Comparison of ENCODE assay signal across 1 fruit fly cellular context in genomic region chrX:3380981-3381380, dm6.
TF ChIP-seq lines count a peak whose summit lies in the region.

No protein-coding gene starts in this region.

TF ChIP-seq in whole organism, embryonic, 481 proteins besides CTCF, POLR2A, EP300 and RAD21 (continued from another document and continues in another):
- TF ChIP-seq CG7745 (tag; optimal IDR thresholded peaks at IDR 0.05; lab: Kevin White, UChicago) (no peak), CoRest (tag; optimal IDR thresholded peaks at IDR 0.05; lab: Kevin White, UChicago) (peak; percentile 10), CG13894 (tag; optimal IDR thresholded peaks at IDR 0.05; lab: Kevin White, UChicago) (peak; percentile 10), h (optimal IDR thresholded peaks at IDR 0.05; lab: Kevin White, UChicago) (no peak), Atf-2 (GFP tag; optimal IDR thresholded peaks at IDR 0.05; lab: Kevin White, UChicago) (no peak), repo (GFP tag; optimal IDR thresholded peaks at IDR 0.05; lab: Kevin White, UChicago) (no peak), stwl (tag; optimal IDR thresholded peaks at IDR 0.05; lab: Kevin White, UChicago) (no peak), Awh (GFP tag; IDR thresholded peaks at IDR 0.05; lab: Robert Waterston, UW) (0 out of 2 replicates have a peak, but pooled peaks have one; percentile 35), Stat92E (GFP tag; optimal IDR thresholded peaks at IDR 0.05; lab: Kevin White, UChicago) (no peak), Mes4 (GFP tag; optimal IDR thresholded peaks at IDR 0.05; lab: Kevin White, UChicago) (no peak), CG9932 (GFP tag; IDR thresholded peaks at IDR 0.05; lab: Robert Waterston, UW) (peak; percentile 70), salm (tag; optimal IDR thresholded peaks at IDR 0.05; lab: Kevin White, UChicago) (no peak), trh (GFP tag; optimal IDR thresholded peaks at IDR 0.05; lab: Kevin White, UChicago) (no peak), CG15073 (GFP tag; optimal IDR thresholded peaks at IDR 0.05; lab: Kevin White, UChicago) (no peak), lilli (GFP tag; optimal IDR thresholded peaks at IDR 0.05; lab: Kevin White, UChicago) (peak; percentile 22), CG17912 (GFP tag; optimal IDR thresholded peaks at IDR 0.05; lab: Kevin White, UChicago) (no peak), Six4 (GFP tag; optimal IDR thresholded peaks at IDR 0.05; lab: Kevin White, UChicago) (no peak), gt (GFP tag; IDR thresholded peaks at IDR 0.05; lab: Robert Waterston, UW) (no peak), HLH54F (GFP tag; optimal IDR thresholded peaks at IDR 0.05; lab: Kevin White, UChicago) (no peak), en (GFP tag; optimal IDR thresholded peaks at IDR 0.05; lab: Kevin White, UChicago) (no peak), croc (GFP tag; conservative IDR thresholded peaks at IDR 0.05; lab: Robert Waterston, UW) (no peak), CG1024 (GFP tag; IDR thresholded peaks at IDR 0.05; lab: Robert Waterston, UW) (no peak), Dek (tag; optimal IDR thresholded peaks at IDR 0.05; lab: Kevin White, UChicago) (no peak), CG12071 (GFP tag; optimal IDR thresholded peaks at IDR 0.05; lab: Kevin White, UChicago) (peak; percentile 22), CG17361 (GFP tag; IDR thresholded peaks at IDR 0.05; lab: Robert Waterston, UW) (no peak), crc (GFP tag; optimal IDR thresholded peaks at IDR 0.05; lab: Kevin White, UChicago) (no peak), H2.0 (GFP tag; IDR thresholded peaks at IDR 0.05; lab: Robert Waterston, UW) (peak; percentile 58), CG5245 (GFP tag; optimal IDR thresholded peaks at IDR 0.05; lab: Kevin White, UChicago) (no peak), D19B (GFP tag; optimal IDR thresholded peaks at IDR 0.05; lab: Kevin White, UChicago) (no peak), gsb-n (tag; optimal IDR thresholded peaks at IDR 0.05; lab: Kevin White, UChicago) (no peak), fru (optimal IDR thresholded peaks at IDR 0.05; lab: Kevin White, UChicago) (no peak), Taf1 (GFP tag; IDR thresholded peaks at IDR 0.05; lab: Robert Waterston, UW) (0 out of 2 replicates have a peak, but pooled peaks have one; percentile 31), crol (GFP tag; IDR thresholded peaks at IDR 0.05; lab: Robert Waterston, UW) (no peak), CG1832 (GFP tag; optimal IDR thresholded peaks at IDR 0.05; lab: Kevin White, UChicago) (no peak), CG10321 (GFP tag; IDR thresholded peaks at IDR 0.05; lab: Robert Waterston, UW) (0 out of 2 replicates have a peak, but pooled peaks have one; percentile 35), CG10979 (tag; optimal IDR thresholded peaks at IDR 0.05; lab: Kevin White, UChicago) (no peak), rib (GFP tag; IDR thresholded peaks at IDR 0.05; lab: Robert Waterston, UW) (no peak), ap (GFP tag; IDR thresholded peaks at IDR 0.05; lab: Robert Waterston, UW) (0 out of 2 replicates have a peak, but pooled peaks have one; percentile 33), sc (optimal IDR thresholded peaks at IDR 0.05; lab: Kevin White, UChicago) (no peak), sc (GFP tag; optimal IDR thresholded peaks at IDR 0.05; lab: Kevin White, UChicago) (no peak), eve (GFP tag; optimal IDR thresholded peaks at IDR 0.05; lab: Kevin White, UChicago) (no peak), psq (GFP tag; optimal IDR thresholded peaks at IDR 0.05; lab: Kevin White, UChicago) (no peak), Hmx (GFP tag; optimal IDR thresholded peaks at IDR 0.05; lab: Kevin White, UChicago) (no peak), CG17612 (GFP tag; IDR thresholded peaks at IDR 0.05; lab: Robert Waterston, UW) (no peak), CG16779 (GFP tag; IDR thresholded peaks at IDR 0.05; lab: Robert Waterston, UW) (peak; percentile 56; the same call in 1 of the 2 replicates), lbe (GFP tag; optimal IDR thresholded peaks at IDR 0.05; lab: Kevin White, UChicago) (peak; percentile 46), CG10209 (GFP tag; optimal IDR thresholded peaks at IDR 0.05; lab: Kevin White, UChicago) (no peak), sens-2 (GFP tag; IDR thresholded peaks at IDR 0.05; lab: Robert Waterston, UW) (no peak), Ptx1 (GFP tag; IDR thresholded peaks at IDR 0.05; lab: Robert Waterston, UW) (peak; percentile 63), zfh1 (GFP tag; IDR thresholded peaks at IDR 0.05; lab: Robert Waterston, UW) (peak; percentile 67; the same call in 2 of the 3 replicates), run (tag; optimal IDR thresholded peaks at IDR 0.05; lab: Kevin White, UChicago) (no peak), HmgD (GFP tag; optimal IDR thresholded peaks at IDR 0.05; lab: Kevin White, UChicago) (no peak), CG34376 (GFP tag; optimal IDR thresholded peaks at IDR 0.05; lab: Kevin White, UChicago) (no peak), CG14014 (GFP tag; IDR thresholded peaks at IDR 0.05; lab: Robert Waterston, UW) (peak; percentile 72), pan (optimal IDR thresholded peaks at IDR 0.05; lab: Kevin White, UChicago) (no peak), pan (GFP tag; optimal IDR thresholded peaks at IDR 0.05 in 1 of 2, IDR thresholded peaks at IDR 0.05 in 1 of 2) (peak in 1 of 2 experiments; percentile 84), CG15696 (tag; optimal IDR thresholded peaks at IDR 0.05; lab: Kevin White, UChicago) (no peak), Ada2b (GFP tag; IDR thresholded peaks at IDR 0.05; lab: Robert Waterston, UW) (peak; percentile 75), CG5180 (GFP tag; optimal IDR thresholded peaks at IDR 0.05; lab: Kevin White, UChicago) (no peak), ranshi (GFP tag; IDR thresholded peaks at IDR 0.05; lab: Robert Waterston, UW) (peak; percentile 55; the same call in 1 of the 2 replicates), Xrp1 (GFP tag; IDR thresholded peaks at IDR 0.05; lab: Robert Waterston, UW) (peak; percentile 57; the same call in 1 of the 2 replicates), Abd-B (GFP tag; optimal IDR thresholded peaks at IDR 0.05; lab: Kevin White, UChicago) (peak; percentile 29), CG4282 (GFP tag; optimal IDR thresholded peaks at IDR 0.05; lab: Kevin White, UChicago) (no peak), tio (GFP tag; optimal IDR thresholded peaks at IDR 0.05; lab: Kevin White, UChicago) (peak; percentile 16), CG7839 (tag; optimal IDR thresholded peaks at IDR 0.05; lab: Kevin White, UChicago) (peak; percentile 49), dmrt11E (tag; optimal IDR thresholded peaks at IDR 0.05; lab: Kevin White, UChicago) (no peak), chinmo (GFP tag; IDR thresholded peaks at IDR 0.05; lab: Robert Waterston, UW; ENCODE audit: partially characterized antibody) (no peak), CG4730 (GFP tag; IDR thresholded peaks at IDR 0.05; lab: Robert Waterston, UW) (no peak), Poxn (GFP tag; IDR thresholded peaks at IDR 0.05; lab: Robert Waterston, UW) (no peak), Optix (GFP tag; IDR thresholded peaks at IDR 0.05; lab: Robert Waterston, UW) (no peak), sima (GFP tag; optimal IDR thresholded peaks at IDR 0.05; lab: Kevin White, UChicago) (no peak), tin (GFP tag; optimal IDR thresholded peaks at IDR 0.05; lab: Kevin White, UChicago) (no peak), vnd (GFP tag; IDR thresholded peaks at IDR 0.05; lab: Robert Waterston, UW; ENCODE audit: partially characterized antibody) (no peak), C15 (GFP tag; IDR thresholded peaks at IDR 0.05; lab: Robert Waterston, UW) (no peak), disco-r (GFP tag; optimal IDR thresholded peaks at IDR 0.05; lab: Kevin White, UChicago) (no peak), CG18599 (GFP tag; optimal IDR thresholded peaks at IDR 0.05; lab: Kevin White, UChicago) (peak; percentile 68), CG3065 (GFP tag; optimal IDR thresholded peaks at IDR 0.05; lab: Kevin White, UChicago) (no peak), CG3847 (GFP tag; IDR thresholded peaks at IDR 0.05; lab: Robert Waterston, UW) (0 out of 2 replicates have a peak, but pooled peaks have one; percentile 9), gro (GFP tag; optimal IDR thresholded peaks at IDR 0.05; lab: Kevin White, UChicago) (no peak), grn (GFP tag; optimal IDR thresholded peaks at IDR 0.05; lab: Kevin White, UChicago) (no peak), CG17328 (GFP tag; IDR thresholded peaks at IDR 0.05; lab: Robert Waterston, UW) (peak; percentile 57; the same call in 1 of the 2 replicates), Dad (GFP tag; optimal IDR thresholded peaks at IDR 0.05; lab: Kevin White, UChicago) (no peak), chif (GFP tag; optimal IDR thresholded peaks at IDR 0.05; lab: Kevin White, UChicago) (no peak), CG12942 (GFP tag; optimal IDR thresholded peaks at IDR 0.05; lab: Kevin White, UChicago) (no peak), CG17385 (GFP tag; optimal IDR thresholded peaks at IDR 0.05; lab: Kevin White, UChicago) (peak; percentile 24), klu (GFP tag; IDR thresholded peaks at IDR 0.05; lab: Robert Waterston, UW) (no peak), CG14860 (GFP tag; IDR thresholded peaks at IDR 0.05; lab: Robert Waterston, UW; ENCODE audit: partially characterized antibody) (no peak), CG9215 (GFP tag; IDR thresholded peaks at IDR 0.05; lab: Robert Waterston, UW) (no peak), pho (GFP tag; optimal IDR thresholded peaks at IDR 0.05; lab: Kevin White, UChicago) (peak; percentile 9), wdn (GFP tag; IDR thresholded peaks at IDR 0.05; lab: Robert Waterston, UW) (no peak), CG17829 (tag; optimal IDR thresholded peaks at IDR 0.05; lab: Kevin White, UChicago) (no peak), CG2712 (tag; optimal IDR thresholded peaks at IDR 0.05; lab: Kevin White, UChicago) (peak; percentile 25), CG11504 (tag; optimal IDR thresholded peaks at IDR 0.05; lab: Kevin White, UChicago) (peak; percentile 39), CG4707 (GFP tag; optimal IDR thresholded peaks at IDR 0.05; lab: Kevin White, UChicago) (no peak), Doc3 (GFP tag; IDR thresholded peaks at IDR 0.05; lab: Robert Waterston, UW; ENCODE audit: partially characterized antibody) (no peak), yki (optimal IDR thresholded peaks at IDR 0.05; lab: Kevin White, UChicago) (no peak), so (GFP tag; IDR thresholded peaks at IDR 0.05; lab: Robert Waterston, UW) (0 out of 3 replicates have a peak, but pooled peaks have one; percentile 30), toy (GFP tag; IDR thresholded peaks at IDR 0.05; lab: Robert Waterston, UW) (no peak), Lpt (GFP tag; optimal IDR thresholded peaks at IDR 0.05; lab: Kevin White, UChicago) (no peak), NC2α (GFP tag; optimal IDR thresholded peaks at IDR 0.05; lab: Kevin White, UChicago) (no peak), CG32767 (GFP tag; IDR thresholded peaks at IDR 0.05; lab: Robert Waterston, UW) (0 out of 2 replicates have a peak, but pooled peaks have one; percentile 25), insv (GFP tag; optimal IDR thresholded peaks at IDR 0.05; lab: Kevin White, UChicago) (no peak), CG17568 (GFP tag; optimal IDR thresholded peaks at IDR 0.05; lab: Kevin White, UChicago) (no peak), sqz (GFP tag; optimal IDR thresholded peaks at IDR 0.05; lab: Kevin White, UChicago) (no peak), jigr1 (GFP tag; IDR thresholded peaks at IDR 0.05; lab: Robert Waterston, UW) (no peak), lov (optimal IDR thresholded peaks at IDR 0.05; lab: Kevin White, UChicago) (no peak), lov (GFP tag; IDR thresholded peaks at IDR 0.05; lab: Robert Waterston, UW) (no peak), onecut (GFP tag; IDR thresholded peaks at IDR 0.05; lab: Robert Waterston, UW) (0 out of 2 replicates have a peak, but pooled peaks have one; percentile 5), TFAM (GFP tag; optimal IDR thresholded peaks at IDR 0.05; lab: Kevin White, UChicago) (no peak), shn (GFP tag; optimal IDR thresholded peaks at IDR 0.05; lab: Kevin White, UChicago) (no peak), caup (GFP tag; optimal IDR thresholded peaks at IDR 0.05; lab: Kevin White, UChicago; ENCODE audit: severe bottlenecking) (peak; percentile 50), CG3995 (GFP tag; optimal IDR thresholded peaks at IDR 0.05; lab: Kevin White, UChicago) (no peak), Hsf (GFP tag; optimal IDR thresholded peaks at IDR 0.05; lab: Kevin White, UChicago) (peak; percentile 42), Ravus (GFP tag; IDR thresholded peaks at IDR 0.05; lab: Robert Waterston, UW) (no peak; the same call in 1 of the 2 replicates), Tbp (GFP tag; optimal IDR thresholded peaks at IDR 0.05; lab: Kevin White, UChicago) (no peak), Usf (GFP tag; optimal IDR thresholded peaks at IDR 0.05; lab: Kevin White, UChicago) (no peak), zfh2 (GFP tag; optimal IDR thresholded peaks at IDR 0.05; lab: Kevin White, UChicago) (peak; percentile 16), aop (GFP tag; IDR thresholded peaks at IDR 0.05; lab: Robert Waterston, UW) (no peak), CG14710 (tag; optimal IDR thresholded peaks at IDR 0.05; lab: Kevin White, UChicago) (no peak), CG4424 (GFP tag; optimal IDR thresholded peaks at IDR 0.05; lab: Kevin White, UChicago) (peak; percentile 36), Side (GFP tag; optimal IDR thresholded peaks at IDR 0.05; lab: Kevin White, UChicago) (no peak), Dll (GFP tag; IDR thresholded peaks at IDR 0.05; lab: Robert Waterston, UW; ENCODE audit: partially characterized antibody) (no peak), CG6854 (GFP tag; optimal IDR thresholded peaks at IDR 0.05; lab: Kevin White, UChicago) (no peak), CG10543 (GFP tag; optimal IDR thresholded peaks at IDR 0.05; lab: Kevin White, UChicago) (no peak), CG8924 (tag; optimal IDR thresholded peaks at IDR 0.05; lab: Kevin White, UChicago) (no peak), CG34422 (GFP tag; IDR thresholded peaks at IDR 0.05; lab: Robert Waterston, UW) (peak; percentile 67; the same call in 2 of the 3 replicates), Meics (GFP tag; optimal IDR thresholded peaks at IDR 0.05; lab: Kevin White, UChicago) (peak; percentile 47), gsb (GFP tag; IDR thresholded peaks at IDR 0.05; lab: Robert Waterston, UW) (peak; percentile 43; the same call in 1 of the 2 replicates), E2f1 (GFP tag; IDR thresholded peaks at IDR 0.05; lab: Robert Waterston, UW) (peak; percentile 34; the same call in 1 of the 2 replicates), PHDP (tag; optimal IDR thresholded peaks at IDR 0.05; lab: Kevin White, UChicago) (peak; percentile 52), peb (GFP tag; IDR thresholded peaks at IDR 0.05; lab: Robert Waterston, UW) (no peak), Pdp1 (GFP tag; optimal IDR thresholded peaks at IDR 0.05; lab: Kevin White, UChicago) (peak; percentile 6 to 35), slp2 (GFP tag; optimal IDR thresholded peaks at IDR 0.05; lab: Kevin White, UChicago) (no peak), CG13424 (tag; optimal IDR thresholded peaks at IDR 0.05; lab: Kevin White, UChicago) (peak; percentile 32), CG6689 (GFP tag; IDR thresholded peaks at IDR 0.05; lab: Robert Waterston, UW) (peak; percentile 53)
